Worm (Caenorhabditis elegans) whole organism, midembryonic: ENCODE measurements around the gene ZK287.7.

Experiments used
- T22C8.4 ChIP-seq: fragments of 200-800 bp; sonication (Bioruptor generic); IDR thresholded peaks from 2 replicates; pipeline ENCODE4 v1.3.6; 2022; ENCODE audit warnings: missing genetic modification characterization, missing compliant biosample characterization
- ztf-29 ChIP-seq: fragments of 200-800 bp; sonication (Bioruptor generic); IDR thresholded peaks from 2 replicates; pipeline ENCODE4 v1.3.6; 2022; ENCODE audit warnings: missing genetic modification reagents, missing genetic modification characterization, missing compliant biosample characterization

- TF ChIP-seq T22C8.4 (GFP tag; lab: Robert Waterston, UW) (no peak), ztf-29 (GFP tag; lab: Robert Waterston, UW) (no peak)
These were observed 31.3 kb downstream of the ZK287.7 start, which contains the start of gene slcr-46.3 for ce11 chrV:9724021-9724671.
